Fruit fly (Drosophila melanogaster): ENCODE measurements around the gene Rab11.

DNA sequence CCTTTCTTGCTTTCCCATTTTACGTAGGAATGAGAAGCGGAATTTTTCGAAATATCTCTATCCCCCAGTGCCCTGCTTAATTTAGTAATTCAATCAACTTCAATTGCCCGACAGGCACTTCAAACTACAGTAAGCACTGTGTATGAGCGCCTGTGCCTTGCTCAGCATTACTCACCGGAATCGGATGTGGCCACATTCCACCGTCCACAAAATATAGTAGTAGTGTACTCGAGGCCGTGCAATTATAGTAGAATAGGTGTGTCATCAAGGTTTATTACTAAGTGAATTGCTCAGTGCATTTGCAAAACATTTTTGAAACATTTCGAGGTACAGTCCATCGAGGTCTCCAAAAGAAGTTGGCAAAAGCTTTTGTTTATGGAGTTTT lies 45.5 kb upstream of the Rab11 start:
- TF ChIP-seq pan (optimal IDR thresholded peaks at IDR 0.05) = no peak
- no peak for TF ChIP-seq EcR (GFP tag; optimal IDR thresholded peaks at IDR 0.05)
- TF ChIP-seq usp (GFP tag; optimal IDR thresholded peaks at IDR 0.05) = no peak
- no peak for TF ChIP-seq CG8478 (optimal IDR thresholded peaks at IDR 0.05)

All from whole organism.